Worm (Caenorhabditis elegans): Measurements from ENCODE around the gene ZK938.11.
"Not testable (repeated sequence)": the region's sequence is repeated elsewhere in the genome, so short reads cannot be mapped to it uniquely, and the experiment has no call there.

The ZK938.11 gene

DNA sequence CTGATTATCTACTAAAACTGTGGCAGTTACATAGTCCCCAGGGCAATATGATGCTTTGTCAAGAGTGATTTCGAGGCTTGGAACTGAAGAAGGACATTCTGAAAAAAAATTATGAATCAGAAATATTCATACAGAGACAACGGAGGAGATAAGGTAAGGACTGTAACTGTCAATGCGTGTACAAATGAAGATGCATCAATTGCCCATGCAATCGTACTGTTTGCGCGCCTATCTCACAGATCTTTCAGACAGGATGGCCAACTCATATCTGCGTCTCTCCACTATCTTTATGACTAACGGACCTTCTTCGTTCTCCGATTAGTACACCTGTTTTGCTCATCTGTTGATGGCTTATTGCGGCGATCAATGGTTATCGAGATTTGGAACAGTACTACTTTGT lies at the start of gene ZK938.11:
TSS of gene ZK938.11 (minus strand) at position 101 of the 400 bp plus-strand sequence.
- no peak for TF ChIP-seq unc-62 (GFP tag; optimal IDR thresholded peaks at IDR 0.05)

- TF ChIP-seq unc-62 (GFP tag; optimal IDR thresholded peaks at IDR 0.05) = no peak
Measured at ce11 chrII:9888549-9888948, 48.3 kb upstream of the ZK938.11 start.

DNA sequence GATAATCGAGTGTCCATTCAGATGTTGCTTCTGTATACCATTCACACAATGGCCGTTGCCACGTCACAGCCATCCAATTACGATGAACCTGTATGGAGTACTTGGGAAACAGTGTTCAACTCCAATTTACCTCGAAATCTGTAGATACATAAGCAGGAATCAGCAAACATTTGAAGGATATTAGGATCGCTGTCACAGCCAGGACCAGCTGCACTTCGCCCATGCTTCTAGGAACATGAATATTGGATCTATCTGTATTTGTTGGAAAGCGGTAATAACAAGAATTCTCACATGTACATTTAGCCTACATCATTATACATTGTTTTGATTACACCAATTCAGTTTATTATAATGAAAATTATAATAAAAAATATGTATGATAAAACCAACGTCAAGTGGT lies 46.0 kb upstream of the ZK938.11 start, which contains the start of gene algn-8:
TSS of gene algn-8 (minus strand) at position 227 of the 400 bp plus-strand sequence.
- no peak for TF ChIP-seq unc-62 (GFP tag; optimal IDR thresholded peaks at IDR 0.05)

ce11 chrII:9880826-9881225 lies 40.6 kb upstream of the ZK938.11 start, which contains the start of gene C08H9.15:
TSS of gene C08H9.15 (plus strand) at chrII:9881193.
- no peak for TF ChIP-seq unc-62 (GFP tag; optimal IDR thresholded peaks at IDR 0.05)

DNA sequence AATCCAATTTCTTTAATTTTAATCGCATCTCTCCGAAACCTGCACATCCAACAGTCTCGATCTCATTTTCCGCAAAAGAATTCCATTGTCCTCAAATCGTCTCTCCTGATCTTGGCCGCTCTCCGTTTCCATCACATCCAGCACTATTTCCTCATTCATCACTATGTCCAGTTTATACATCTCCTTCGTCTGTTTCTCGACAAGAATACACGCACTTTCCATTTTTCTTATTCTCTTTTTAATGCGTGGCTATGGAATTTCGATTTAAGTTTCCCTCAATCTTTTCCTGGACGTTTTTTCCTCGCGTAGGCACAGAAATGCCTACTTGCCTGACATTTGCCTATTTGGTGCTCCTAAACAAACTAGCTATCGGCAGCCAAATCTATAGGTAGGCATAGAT lies 39.6 kb upstream of the ZK938.11 start:
- no peak for TF ChIP-seq unc-62 (GFP tag; optimal IDR thresholded peaks at IDR 0.05)

- no peak for TF ChIP-seq unc-62 (GFP tag; optimal IDR thresholded peaks at IDR 0.05)
Measured at ce11 chrII:9874508-9875229, 34.5 kb upstream of the ZK938.11 start, which contains the start of the genes chil-2 and ctsa-3.2. TSS of gene chil-2 (minus strand) at chrII:9874608. TSS of gene ctsa-3.2 (plus strand) at chrII:9875179.

DNA sequence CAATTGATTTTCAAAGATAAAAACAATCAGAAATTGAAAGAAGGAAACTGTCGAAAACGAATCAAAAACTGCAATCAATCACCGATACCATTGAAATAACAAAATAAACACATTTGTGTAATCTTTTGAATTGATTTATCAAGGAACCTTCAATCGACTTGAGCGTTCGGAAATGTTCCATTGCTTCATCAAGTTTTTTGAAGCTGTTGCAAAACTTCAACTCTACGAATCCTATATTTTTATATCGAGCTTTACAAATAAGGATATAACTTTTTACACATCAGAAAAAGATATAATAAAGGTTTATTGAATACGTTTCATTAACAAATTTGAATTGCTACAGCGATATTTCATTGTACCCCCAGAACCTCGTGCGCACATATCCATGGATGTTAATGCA lies 32.7 kb upstream of the ZK938.11 start, which contains the start of gene chil-8:
TSS of gene chil-8 (minus strand) at position 101 of the 400 bp plus-strand sequence.
- TF ChIP-seq unc-62 (GFP tag; optimal IDR thresholded peaks at IDR 0.05) = no peak

- no peak for TF ChIP-seq unc-62 (GFP tag; optimal IDR thresholded peaks at IDR 0.05)
Measured at ce11 chrII:9871061-9871460, 30.8 kb upstream of the ZK938.11 start, which contains the start of gene chil-7. TSS of gene chil-7 (minus strand) at chrII:9871172.

DNA sequence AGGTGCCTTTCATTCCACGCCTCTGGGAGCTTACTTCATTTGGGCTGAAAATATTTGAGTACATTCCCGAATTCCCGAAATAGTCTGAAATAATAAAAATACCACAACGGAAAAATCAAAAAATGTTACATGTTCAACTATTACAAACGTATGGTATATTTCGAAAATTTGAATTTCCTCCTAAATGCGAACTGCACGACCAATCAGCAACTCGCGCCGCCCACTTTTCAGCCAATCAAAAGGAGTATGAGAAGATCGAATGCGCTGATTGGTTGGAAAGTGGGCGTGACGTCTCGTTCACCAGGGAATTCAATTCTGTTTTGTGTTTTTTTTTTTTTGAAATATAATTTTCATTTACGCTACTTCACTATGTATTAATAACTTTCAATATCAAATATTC lies 28.5 kb upstream of the ZK938.11 start, which contains the start of gene old-1:
TSS of gene old-1 (minus strand) at position 50 of the 400 bp plus-strand sequence.
- no peak for TF ChIP-seq unc-62 (GFP tag; optimal IDR thresholded peaks at IDR 0.05)

ce11 chrII:9868207-9868606 lies 28.0 kb upstream of the ZK938.11 start:
- TF ChIP-seq unc-62 (GFP tag; optimal IDR thresholded peaks at IDR 0.05) = no peak

DNA sequence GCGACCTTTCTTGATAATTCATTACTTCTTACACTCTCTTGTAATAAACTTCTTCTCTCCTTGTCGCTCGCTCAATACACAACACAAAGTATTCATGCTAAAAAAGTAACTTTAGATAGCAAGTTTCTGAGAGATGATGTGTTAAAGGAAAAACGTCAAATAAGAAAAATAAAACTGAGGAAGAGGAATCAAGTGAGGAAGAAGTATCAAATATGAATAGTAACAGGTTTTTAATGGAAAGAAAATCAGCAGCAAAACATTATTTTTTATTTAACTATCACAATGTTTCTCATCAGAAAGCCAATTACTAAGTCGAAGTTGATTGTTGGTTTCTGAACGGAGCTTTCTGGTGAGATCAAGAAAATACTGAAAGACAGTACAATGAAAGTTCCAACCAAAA lies 26.2 kb upstream of the ZK938.11 start, which contains the start of gene chil-1:
TSS of gene chil-1 (minus strand) at position 101 of the 400 bp plus-strand sequence.
- TF ChIP-seq unc-62 (GFP tag; optimal IDR thresholded peaks at IDR 0.05) = not testable (repeated sequence)

ce11 chrII:9862147-9862546 lies 21.9 kb upstream of the ZK938.11 start, which contains the start of gene C08H9.18:
TSS of gene C08H9.18 (minus strand) at chrII:9862247.
- no peak for TF ChIP-seq unc-62 (GFP tag; optimal IDR thresholded peaks at IDR 0.05)

DNA sequence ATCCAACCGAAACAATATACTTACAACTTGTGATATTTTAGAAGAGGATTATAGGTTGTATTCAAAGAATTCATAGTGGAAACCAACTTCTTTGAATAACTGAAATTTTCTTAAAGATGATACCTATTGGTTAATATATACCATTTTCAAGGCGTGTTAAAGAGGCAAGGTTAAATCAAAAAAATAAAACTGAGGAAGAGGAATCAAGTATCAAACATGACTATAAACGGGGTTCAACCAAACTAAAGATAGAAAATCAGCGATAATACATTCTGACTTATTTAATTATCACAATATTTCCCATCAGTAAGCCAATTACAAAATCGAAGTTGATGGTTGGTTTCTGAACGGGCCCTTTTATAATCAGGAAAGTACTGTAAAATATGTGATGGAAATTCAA lies 21.2 kb upstream of the ZK938.11 start, which contains the start of gene chil-3:
TSS of gene chil-3 (minus strand) at position 101 of the 400 bp plus-strand sequence.
- no peak for TF ChIP-seq unc-62 (GFP tag; optimal IDR thresholded peaks at IDR 0.05)

ce11 chrII:9859575-9859974 lies 19.4 kb upstream of the ZK938.11 start, which contains the start of gene chil-5:
TSS of gene chil-5 (minus strand) at chrII:9859675.
- no peak for TF ChIP-seq unc-62 (GFP tag; optimal IDR thresholded peaks at IDR 0.05)

DNA sequence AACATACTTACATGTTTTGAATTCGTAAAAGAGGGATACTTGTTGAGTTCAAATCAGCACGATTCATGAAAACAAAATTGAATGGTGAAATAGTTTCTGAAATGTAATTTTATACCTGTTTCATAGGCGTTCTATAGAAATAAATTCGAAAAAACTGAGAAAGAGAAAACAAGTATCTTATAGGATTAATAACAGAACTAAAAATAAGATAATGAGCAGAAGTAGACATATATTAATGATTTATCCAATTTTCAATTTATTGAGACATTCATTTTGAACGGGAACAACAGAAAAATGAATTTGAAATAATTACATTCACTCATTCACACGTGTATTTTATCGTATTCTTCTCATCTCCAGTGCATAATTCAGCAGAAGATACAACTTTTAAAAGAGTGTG lies 17.6 kb upstream of the ZK938.11 start, which contains the start of gene chil-6:
TSS of gene chil-6 (minus strand) at position 101 of the 400 bp plus-strand sequence.
- TF ChIP-seq unc-62 (GFP tag; optimal IDR thresholded peaks at IDR 0.05) = no peak

ce11 chrII:9855620-9856019 lies 15.4 kb upstream of the ZK938.11 start, which contains the start of gene chil-4:
TSS of gene chil-4 (minus strand) at chrII:9855720.
- TF ChIP-seq unc-62 (GFP tag; optimal IDR thresholded peaks at IDR 0.05) = no peak

DNA sequence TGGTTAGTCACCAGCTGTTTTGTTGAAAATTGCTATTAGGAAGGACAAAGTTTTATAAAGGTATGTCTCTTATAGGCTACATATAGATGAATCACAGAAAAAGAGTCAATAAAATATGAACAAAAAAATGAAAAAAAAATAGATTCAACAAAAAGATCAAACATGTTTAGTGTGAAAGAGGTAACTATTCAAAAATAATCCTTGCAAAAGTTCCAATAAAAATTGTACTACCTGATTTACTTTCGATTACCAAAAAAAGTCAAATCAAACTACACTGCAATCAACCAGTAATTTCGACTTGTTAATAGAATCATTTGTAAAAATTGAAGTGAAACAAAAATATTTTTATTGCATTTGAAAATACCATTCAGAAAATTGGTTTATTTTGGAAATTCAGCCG lies 10.7 kb upstream of the ZK938.11 start, which contains the start of gene ZK938.10:
TSS of gene ZK938.10 (minus strand) at position 101 of the 400 bp plus-strand sequence.
- no peak for TF ChIP-seq unc-62 (GFP tag; optimal IDR thresholded peaks at IDR 0.05)
